Worm (Caenorhabditis elegans): ENCODE results near the gene Y53C12B.7.

DNA sequence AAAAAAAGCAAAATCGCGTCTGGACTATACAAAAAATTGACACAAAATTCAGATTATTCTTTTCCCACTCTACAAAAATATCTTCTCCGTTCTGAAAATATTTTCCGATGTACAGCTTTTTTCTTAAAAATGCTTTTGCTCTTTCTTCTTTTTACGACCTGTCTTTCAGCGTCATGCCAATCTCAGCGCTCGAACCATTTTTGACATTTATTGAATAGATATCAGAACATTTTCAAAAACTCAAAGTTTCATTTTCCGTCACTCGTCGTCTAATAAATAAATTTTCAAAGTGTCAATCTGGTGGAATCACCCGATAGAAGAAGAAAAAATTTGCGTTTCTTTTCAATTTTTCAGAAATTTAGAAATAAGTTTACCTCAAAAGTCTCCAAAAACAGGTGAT is 11.6 kb downstream of the Y53C12B.7 start:
- TF ChIP-seq T07F8.4 (tag; optimal IDR thresholded peaks at IDR 0.05), result no peak
- no peak for TF ChIP-seq hmg-20 (GFP tag; IDR thresholded peaks at IDR 0.05)
- TF ChIP-seq ceh-91 (GFP tag; IDR thresholded peaks at IDR 0.05), result no peak

All from whole organism, young adult.